Fruit fly (Drosophila melanogaster): ENCODE data around the gene CG15153.

Gene CG15153

dm6 chr2L:18092156-18092555 is at the start of gene CG15153:
CG15153 (minus strand) TSS chr2L:18092256.
- TF ChIP-seq CG8478 (optimal IDR thresholded peaks at IDR 0.05) (no peak), psq (optimal IDR thresholded peaks at IDR 0.05) (no peak), Dll (optimal IDR thresholded peaks at IDR 0.05) (no peak), pan (optimal IDR thresholded peaks at IDR 0.05) (no peak), EcR (GFP tag; optimal IDR thresholded peaks at IDR 0.05) (no peak), usp (GFP tag; optimal IDR thresholded peaks at IDR 0.05) (no peak)

- TF ChIP-seq EcR (GFP tag; optimal IDR thresholded peaks at IDR 0.05): no peak
- no peak for TF ChIP-seq pan (optimal IDR thresholded peaks at IDR 0.05)
- TF ChIP-seq usp (GFP tag; optimal IDR thresholded peaks at IDR 0.05): no peak
- TF ChIP-seq Dll (optimal IDR thresholded peaks at IDR 0.05): no peak
- no peak for TF ChIP-seq psq (optimal IDR thresholded peaks at IDR 0.05)
These were observed 48.5 kb upstream of the CG15153 start for dm6 chr2L:18140544-18140943.

dm6 chr2L:18137591-18138247 is 45.7 kb upstream of the CG15153 start, which contains the start of gene kel:
kel (minus strand) TSS chr2L:18138083.
- no peak for TF ChIP-seq CG8478 (optimal IDR thresholded peaks at IDR 0.05)
- TF ChIP-seq psq (optimal IDR thresholded peaks at IDR 0.05): no peak
- no peak for TF ChIP-seq Dll (optimal IDR thresholded peaks at IDR 0.05)
- TF ChIP-seq EcR (GFP tag; optimal IDR thresholded peaks at IDR 0.05): no peak
- TF ChIP-seq pan (optimal IDR thresholded peaks at IDR 0.05): no peak
- TF ChIP-seq usp (GFP tag; optimal IDR thresholded peaks at IDR 0.05): no peak

- TF ChIP-seq pan (optimal IDR thresholded peaks at IDR 0.05): no peak
- no peak for TF ChIP-seq EcR (GFP tag; optimal IDR thresholded peaks at IDR 0.05)
- no peak for TF ChIP-seq psq (optimal IDR thresholded peaks at IDR 0.05)
- TF ChIP-seq CG8478 (optimal IDR thresholded peaks at IDR 0.05): no peak
- no peak for TF ChIP-seq Dll (optimal IDR thresholded peaks at IDR 0.05)
- TF ChIP-seq usp (GFP tag; optimal IDR thresholded peaks at IDR 0.05): no peak
These were observed 44.4 kb upstream of the CG15153 start for dm6 chr2L:18136427-18136857.

- TF ChIP-seq psq (optimal IDR thresholded peaks at IDR 0.05): no peak
- no peak for TF ChIP-seq usp (GFP tag; optimal IDR thresholded peaks at IDR 0.05)
- no peak for TF ChIP-seq Dll (optimal IDR thresholded peaks at IDR 0.05)
- TF ChIP-seq pan (optimal IDR thresholded peaks at IDR 0.05): no peak
These were observed 42.6 kb upstream of the CG15153 start for dm6 chr2L:18134615-18135014.

dm6 chr2L:18125649-18126048 is 33.6 kb upstream of the CG15153 start, which contains the start of gene Grl36b:
Grl36b (minus strand) TSS chr2L:18125749.
- TF ChIP-seq pan (optimal IDR thresholded peaks at IDR 0.05) (no peak), psq (optimal IDR thresholded peaks at IDR 0.05) (no peak), usp (GFP tag; optimal IDR thresholded peaks at IDR 0.05) (no peak), CG8478 (optimal IDR thresholded peaks at IDR 0.05) (no peak), EcR (GFP tag; optimal IDR thresholded peaks at IDR 0.05) (no peak), Dll (optimal IDR thresholded peaks at IDR 0.05) (no peak)

- TF ChIP-seq EcR (GFP tag; optimal IDR thresholded peaks at IDR 0.05) (no peak), pan (optimal IDR thresholded peaks at IDR 0.05) (no peak), usp (GFP tag; optimal IDR thresholded peaks at IDR 0.05) (no peak), CG8478 (optimal IDR thresholded peaks at IDR 0.05) (no peak), Dll (optimal IDR thresholded peaks at IDR 0.05) (no peak), psq (optimal IDR thresholded peaks at IDR 0.05) (no peak)
These were observed 30.9 kb upstream of the CG15153 start for dm6 chr2L:18122920-18123319.

dm6 chr2L:18122231-18122551 is 30.1 kb upstream of the CG15153 start:
- TF ChIP-seq CG8478 (optimal IDR thresholded peaks at IDR 0.05): no peak
- no peak for TF ChIP-seq usp (GFP tag; optimal IDR thresholded peaks at IDR 0.05)
- no peak for TF ChIP-seq EcR (GFP tag; optimal IDR thresholded peaks at IDR 0.05)
- TF ChIP-seq psq (optimal IDR thresholded peaks at IDR 0.05): no peak
- TF ChIP-seq Dll (optimal IDR thresholded peaks at IDR 0.05): no peak
- no peak for TF ChIP-seq pan (optimal IDR thresholded peaks at IDR 0.05)

- TF ChIP-seq EcR (GFP tag; optimal IDR thresholded peaks at IDR 0.05) (no peak), CG8478 (optimal IDR thresholded peaks at IDR 0.05) (no peak), psq (optimal IDR thresholded peaks at IDR 0.05) (no peak), pan (optimal IDR thresholded peaks at IDR 0.05) (no peak), usp (GFP tag; optimal IDR thresholded peaks at IDR 0.05) (no peak), Dll (optimal IDR thresholded peaks at IDR 0.05) (no peak)
These were observed 29.5 kb upstream of the CG15153 start for dm6 chr2L:18121367-18122230.

- no peak for TF ChIP-seq pan (optimal IDR thresholded peaks at IDR 0.05)
- TF ChIP-seq Dll (optimal IDR thresholded peaks at IDR 0.05): no peak
- TF ChIP-seq usp (GFP tag; optimal IDR thresholded peaks at IDR 0.05): no peak
- TF ChIP-seq CG8478 (optimal IDR thresholded peaks at IDR 0.05): no peak
These were observed 27.6 kb upstream of the CG15153 start, which contains the start of gene CG5758 for dm6 chr2L:18119643-18120042. CG5758 (plus strand) TSS chr2L:18119995.

dm6 chr2L:18115104-18115503 is 23.0 kb upstream of the CG15153 start:
- TF ChIP-seq Dll (optimal IDR thresholded peaks at IDR 0.05): no peak
- no peak for TF ChIP-seq CG8478 (optimal IDR thresholded peaks at IDR 0.05)
- TF ChIP-seq usp (GFP tag; optimal IDR thresholded peaks at IDR 0.05): no peak

dm6 chr2L:18114176-18114703 is 22.2 kb upstream of the CG15153 start, which contains the start of gene CG15152:
CG15152 (plus strand) TSS chr2L:18114547.
- TF ChIP-seq pan (optimal IDR thresholded peaks at IDR 0.05) (no peak), usp (GFP tag; optimal IDR thresholded peaks at IDR 0.05) (no peak), CG8478 (optimal IDR thresholded peaks at IDR 0.05) (no peak), Dll (optimal IDR thresholded peaks at IDR 0.05) (no peak), EcR (GFP tag; optimal IDR thresholded peaks at IDR 0.05) (no peak), psq (optimal IDR thresholded peaks at IDR 0.05) (no peak)
